Fruit fly (Drosophila melanogaster): Measurements from ENCODE around the gene chas.

Gene chas

dm6 chrX:17716814-17717565, 18.5 kb upstream of the chas start (continued):
- peak in 1 of 2 experiments; percentile 24 for TF ChIP-seq bsh (GFP tag; optimal IDR thresholded peaks at IDR 0.05)
- no peak for TF ChIP-seq scrt (GFP tag; optimal IDR thresholded peaks at IDR 0.05)
- TF ChIP-seq nerfin-1 (tag; optimal IDR thresholded peaks at IDR 0.05): peak; percentile 5
- peak; percentile 26 for TF ChIP-seq CG2712 (tag; optimal IDR thresholded peaks at IDR 0.05)
- peak; percentile 83 for TF ChIP-seq sens (GFP tag)
- 0 out of 3 replicates have a peak, but pooled peaks have one; percentile 24 for TF ChIP-seq CG17361 (GFP tag; IDR thresholded peaks at IDR 0.05)
- peak; percentile 55 for TF ChIP-seq CG14710 (tag; optimal IDR thresholded peaks at IDR 0.05)
- TF ChIP-seq CG30403 (GFP tag; optimal IDR thresholded peaks at IDR 0.05): peak; percentile 15
- TF ChIP-seq D19B (GFP tag; optimal IDR thresholded peaks at IDR 0.05): no peak
- no peak for TF ChIP-seq mam (GFP tag; optimal IDR thresholded peaks at IDR 0.05)
- peak; percentile 81 for TF ChIP-seq sr (GFP tag; IDR thresholded peaks at IDR 0.05)
- peak; percentile 3 for TF ChIP-seq CG12391 (tag; optimal IDR thresholded peaks at IDR 0.05)
- peak; percentile 3 for TF ChIP-seq nmo (GFP tag; optimal IDR thresholded peaks at IDR 0.05)
- TF ChIP-seq nau (GFP tag; optimal IDR thresholded peaks at IDR 0.05): peak; percentile 53
- no peak for TF ChIP-seq D (optimal IDR thresholded peaks at IDR 0.05)
- peak; percentile 44 for TF ChIP-seq D (GFP tag; optimal IDR thresholded peaks at IDR 0.05)
- TF ChIP-seq CG31224 (GFP tag; IDR thresholded peaks at IDR 0.05): no peak
- TF ChIP-seq CG10209 (GFP tag; optimal IDR thresholded peaks at IDR 0.05): peak; percentile 17
- TF ChIP-seq esg (GFP tag; conservative IDR thresholded peaks at IDR 0.05): no peak
- no peak for TF ChIP-seq Gug (GFP tag; IDR thresholded peaks at IDR 0.05)
- TF ChIP-seq fru (optimal IDR thresholded peaks at IDR 0.05): no peak
- no peak for TF ChIP-seq p53 (GFP tag; optimal IDR thresholded peaks at IDR 0.05)
- TF ChIP-seq Blimp-1 (GFP tag; optimal IDR thresholded peaks at IDR 0.05): peak; percentile 56
- peak; percentile 42 for TF ChIP-seq dmrt99B (tag; optimal IDR thresholded peaks at IDR 0.05)
- peak; percentile 1 for TF ChIP-seq CG7556 (GFP tag; optimal IDR thresholded peaks at IDR 0.05)
- TF ChIP-seq CG18262 (tag; optimal IDR thresholded peaks at IDR 0.05): peak; percentile 59
- TF ChIP-seq CG11085 (GFP tag; IDR thresholded peaks at IDR 0.05): no peak
- peak; percentile 91 for TF ChIP-seq crol (GFP tag; IDR thresholded peaks at IDR 0.05)
- no peak for TF ChIP-seq Mad (GFP tag; optimal IDR thresholded peaks at IDR 0.05)
- peak; percentile 40 for TF ChIP-seq CG2678 (tag; optimal IDR thresholded peaks at IDR 0.05)
- no peak for TF ChIP-seq CG5953 (GFP tag; IDR thresholded peaks at IDR 0.05)
- no peak for TF ChIP-seq Nf-YB (GFP tag; optimal IDR thresholded peaks at IDR 0.05)
- TF ChIP-seq zfh2 (GFP tag; optimal IDR thresholded peaks at IDR 0.05): no peak
- no peak for TF ChIP-seq CG1792 (GFP tag; optimal IDR thresholded peaks at IDR 0.05)
- TF ChIP-seq Asciz (GFP tag; optimal IDR thresholded peaks at IDR 0.05): peak; percentile 14
- TF ChIP-seq CG17359 (tag; optimal IDR thresholded peaks at IDR 0.05): peak; percentile 29

- TF ChIP-seq CG6791 (GFP tag; IDR thresholded peaks at IDR 0.05; ENCODE audit: partially characterized antibody): 0 out of 3 replicates have a peak, but pooled peaks have one; percentile 11
- TF ChIP-seq oc (tag; optimal IDR thresholded peaks at IDR 0.05): peak; percentile 18
- no peak for TF ChIP-seq NfI (GFP tag; optimal IDR thresholded peaks at IDR 0.05)
- no peak for TF ChIP-seq CG18476 (GFP tag; optimal IDR thresholded peaks at IDR 0.05)
- TF ChIP-seq CG9215 (GFP tag; IDR thresholded peaks at IDR 0.05): no peak
- peak; percentile 35 for TF ChIP-seq kni (GFP tag; optimal IDR thresholded peaks at IDR 0.05)
- TF ChIP-seq CG4404 (GFP tag; IDR thresholded peaks at IDR 0.05): no peak
- no peak for TF ChIP-seq dpn (GFP tag; optimal IDR thresholded peaks at IDR 0.05)
- TF ChIP-seq Awh (GFP tag; IDR thresholded peaks at IDR 0.05): 0 out of 2 replicates have a peak, but pooled peaks have one; percentile 20
- peak; percentile 32 for TF ChIP-seq CG1832 (GFP tag; optimal IDR thresholded peaks at IDR 0.05)
- no peak for TF ChIP-seq eve (GFP tag; optimal IDR thresholded peaks at IDR 0.05)
- no peak for TF ChIP-seq br (optimal IDR thresholded peaks at IDR 0.05)
- TF ChIP-seq Jarid2 (GFP tag; optimal IDR thresholded peaks at IDR 0.05): no peak
- no peak for TF ChIP-seq sens-2 (GFP tag; IDR thresholded peaks at IDR 0.05)
- TF ChIP-seq CG4424 (GFP tag; optimal IDR thresholded peaks at IDR 0.05): no peak
- no peak for TF ChIP-seq CG17361 (GFP tag; IDR thresholded peaks at IDR 0.05)
- TF ChIP-seq z (GFP tag; IDR thresholded peaks at IDR 0.05): no peak
Observed at dm6 chrX:17714976-17715375, 16.4 kb upstream of the chas start.

All from whole organism, embryonic.